Fruit fly (Drosophila melanogaster) whole organism, embryonic: Measurements from ENCODE around the gene Vps52.
A peak's percentile ranks its signal among the peaks of the same experiment; 100 is the strongest.

Experiments
- CG15696 ChIP-seq: fragments of 200-800 bp; sonication (Bioruptor generic); optimal IDR thresholded peaks from 2 replicates; lab custom pipeline; 2019; ENCODE audit warnings: missing biosample characterization, mild to moderate bottlenecking, missing genetic modification characterization, moderate library complexity
- CG7372 ChIP-seq: fragments of 200-800 bp; sonication (Bioruptor generic); IDR thresholded peaks from 2 replicates; pipeline ENCODE4 v1.3.6; 2022; ENCODE audit warnings: missing biosample characterization, missing genetic modification characterization
- D ChIP-seq, 2 experiments: fragments of 200-800 bp in 1 of 2; fragments of >200 bp in 1 of 2; sonication (Bioruptor generic) in 1 of 2; optimal IDR thresholded peaks; 2 replicates in 1 of 2; 3 replicates in 1 of 2; lab custom pipeline; 2017; ENCODE audit warnings: mild to moderate bottlenecking in 1 of 2, missing biosample characterization in 1 of 2, missing genetic modification characterization in 1 of 2, missing genetic modification reagents in 1 of 2
- MESR4 ChIP-seq: fragments of 200-800 bp; sonication (Bioruptor generic); optimal IDR thresholded peaks from 2 replicates; lab custom pipeline; 2018; ENCODE audit warnings: missing biosample characterization, mild to moderate bottlenecking, missing genetic modification characterization, moderate library complexity
- YL-1 ChIP-seq: fragments of 200-800 bp; sonication (Bioruptor generic); optimal IDR thresholded peaks from 3 replicates; lab custom pipeline; 2017; ENCODE audit warnings: missing biosample characterization, mild to moderate bottlenecking, missing genetic modification characterization
- bsh ChIP-seq, 2 experiments: fragments of 200-800 bp; sonication (Bioruptor generic); optimal IDR thresholded peaks; 2 replicates each; lab custom pipeline; 2017 to 2018; ENCODE audit warnings: mild to moderate bottlenecking in 2 of 2, missing biosample characterization in 2 of 2, missing genetic modification characterization in 2 of 2, moderate library complexity in 1 of 2
- chm ChIP-seq: fragments of 200-800 bp; sonication (Bioruptor generic); IDR thresholded peaks from 2 replicates; pipeline ENCODE4 v1.3.6; 2022; ENCODE audit warnings: missing biosample characterization, missing genetic modification characterization
- corto ChIP-seq: fragments of 200-800 bp; sonication (Bioruptor generic); optimal IDR thresholded peaks from 2 replicates; lab custom pipeline; 2016; ENCODE audit warnings: missing biosample characterization, mild to moderate bottlenecking, missing genetic modification characterization, moderate library complexity
- gce ChIP-seq: fragments of 200-800 bp; sonication (Bioruptor generic); IDR thresholded peaks from 3 replicates; pipeline ENCODE4 v1.3.6; 2022; ENCODE audit warnings: missing biosample characterization, missing genetic modification characterization
- kah ChIP-seq: fragments of 200-800 bp; sonication (Bioruptor generic); optimal IDR thresholded peaks from 2 replicates; lab custom pipeline; 2018; ENCODE audit warnings: missing biosample characterization, mild to moderate bottlenecking, missing genetic modification characterization

DNA sequence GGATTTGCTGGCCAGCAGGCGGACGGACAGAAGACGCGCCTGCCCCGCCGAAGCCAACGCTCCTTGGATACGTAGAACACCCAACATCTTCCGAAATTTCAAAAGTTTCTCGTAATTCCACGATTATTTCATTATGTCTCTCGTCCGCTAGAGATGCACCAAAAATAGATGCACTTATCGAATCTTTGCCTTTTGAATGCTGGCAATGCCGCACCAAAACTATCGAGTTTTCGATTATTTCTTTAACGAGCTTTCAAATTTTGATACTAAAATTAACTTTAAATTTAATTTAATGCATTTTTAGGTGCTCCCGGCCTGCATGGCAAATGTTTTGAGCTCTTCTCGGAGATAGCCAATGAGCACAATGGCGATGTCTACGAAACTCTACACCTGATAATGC, 8.4 kb upstream of the Vps52 start, which contains the start of gene Coq6:
- TF ChIP-seq CG15696 (no peak), gce (GFP tag; lab: Robert Waterston, UW) (no peak), bsh (GFP tag; optimal IDR thresholded peaks at IDR 0.05; lab: Kevin White, UChicago) (no peak), MESR4 (peak; percentile 41), CG7372 (GFP tag; lab: Robert Waterston, UW) (no peak), chm (GFP tag; lab: Robert Waterston, UW) (no peak), YL-1 (GFP tag; lab: Kevin White, UChicago) (peak; percentile 19), D (optimal IDR thresholded peaks at IDR 0.05; lab: Kevin White, UChicago) (no peak), D (GFP tag; optimal IDR thresholded peaks at IDR 0.05; lab: Kevin White, UChicago) (no peak), kah (GFP tag; lab: Kevin White, UChicago) (no peak), corto (GFP tag; lab: Kevin White, UChicago) (no peak)
